Worm (Caenorhabditis elegans): Measurements from ENCODE around the gene vwa-8.

DNA sequence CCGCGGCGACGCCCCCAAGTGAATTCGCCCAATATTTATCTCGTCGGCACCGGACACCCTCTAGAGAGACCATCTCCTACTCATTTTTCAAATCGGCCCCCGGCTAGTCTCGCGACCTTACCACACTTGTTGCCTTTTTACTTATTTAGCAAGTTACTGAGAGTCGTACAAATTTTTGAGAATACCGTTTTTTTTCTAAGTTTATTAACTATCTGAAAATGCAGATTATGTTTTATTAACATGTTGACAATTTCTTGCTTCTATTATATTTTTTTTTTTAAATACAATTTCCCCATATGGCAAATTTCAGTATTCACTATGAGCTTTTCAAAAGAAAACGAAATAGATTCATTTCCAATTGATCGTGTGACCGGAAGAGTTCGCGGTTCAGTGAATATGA lies 14.5 kb upstream of the vwa-8 start, which contains the start of the genes F11C1.4 and F11C1.10:
- TF ChIP-seq nhr-28 (tag; optimal IDR thresholded peaks at IDR 0.05) (no peak), nhr-77 (tag; optimal IDR thresholded peaks at IDR 0.05) (no peak), unc-62 (GFP tag; optimal IDR thresholded peaks at IDR 0.05) (no peak), ceh-82 (tag; optimal IDR thresholded peaks at IDR 0.05) (no peak), nhr-11 (tag; optimal IDR thresholded peaks at IDR 0.05) (no peak), mdl-1 (tag; optimal IDR thresholded peaks at IDR 0.05) (no peak), skn-1 (tag; optimal IDR thresholded peaks at IDR 0.05) (no peak), sea-2 (GFP tag; optimal IDR thresholded peaks at IDR 0.05) (no peak), ztf-4 (tag; optimal IDR thresholded peaks at IDR 0.05) (no peak), elt-3 (tag; optimal IDR thresholded peaks at IDR 0.05) (no peak)
